Worm (Caenorhabditis elegans) whole organism, L4 larva: ENCODE measurements around the gene mrpl-18.
A peak's percentile ranks its signal among the peaks of the same experiment; 100 is the strongest.

ENCODE experiments used
- F26F4.8 ChIP-seq: fragments of 200-800 bp; sonication (Bioruptor generic); conservative IDR thresholded peaks from 2 replicates; pipeline ENCODE4 v1.3.6; 2022; ENCODE audit warnings: missing genetic modification characterization, missing compliant biosample characterization
- F37D6.2 ChIP-seq: sonication (generic microtip); optimal IDR thresholded peaks from 2 replicates; lab custom pipeline; 2016; ENCODE audit warnings: mild to moderate bottlenecking, missing genetic modification characterization, missing compliant biosample characterization
- F44E2.7 ChIP-seq: fragments of 200-800 bp; sonication (Bioruptor generic); IDR thresholded peaks from 2 replicates; pipeline ENCODE4 v2.1.2; 2022; ENCODE audit warnings: missing genetic modification characterization, missing compliant biosample characterization
- F49E8.2 ChIP-seq: sonication (generic microtip); optimal IDR thresholded peaks from 2 replicates; lab custom pipeline; 2016; ENCODE audit warnings: missing compliant biosample characterization, mild to moderate bottlenecking, missing genetic modification characterization, borderline replicate concordance
- T20F7.1 ChIP-seq: fragments of 200-800 bp; sonication (Bioruptor generic); optimal IDR thresholded peaks from 2 replicates; lab custom pipeline; 2018; ENCODE audit warnings: mild to moderate bottlenecking, missing genetic modification characterization, missing compliant biosample characterization
- T26A8.4 ChIP-seq: fragments of 200-800 bp; sonication (Bioruptor generic); IDR thresholded peaks from 2 replicates; pipeline ENCODE4 v1.3.6; 2022; ENCODE audit warnings: missing genetic modification characterization, missing compliant biosample characterization
- ZK546.5 ChIP-seq, 2 experiments: sonication (generic microtip); optimal IDR thresholded peaks; 2 replicates each; lab custom pipeline; 2017; ENCODE audit warnings: missing biosample characterization in 2 of 2, missing genetic modification characterization in 2 of 2
- aha-1 ChIP-seq: fragments of 150-350 bp; peaks from one replicate; lab custom pipeline; 2014; ENCODE audit warnings: missing biosample characterization, missing genetic modification characterization
- ama-1 ChIP-seq: fragments of 150-350 bp; optimal IDR thresholded peaks from 2 replicates; lab custom pipeline; 2014; ENCODE audit warnings: inconsistent platforms, mixed read lengths
- ceh-20 ChIP-seq: fragments of 200-800 bp; sonication (Bioruptor generic); IDR thresholded peaks from 2 replicates; pipeline ENCODE4 v1.3.6; 2022; ENCODE audit warnings: missing genetic modification reagents, missing genetic modification characterization, missing compliant biosample characterization
- ceh-32 ChIP-seq: sonication (generic microtip); optimal IDR thresholded peaks from 2 replicates; lab custom pipeline; 2016; ENCODE audit warnings: mild to moderate bottlenecking, missing genetic modification characterization, missing compliant biosample characterization; ENCODE audit not compliant: poor library complexity
- ceh-82 ChIP-seq: sonication (generic microtip); optimal IDR thresholded peaks from 2 replicates; lab custom pipeline; 2017; ENCODE audit warnings: missing biosample characterization, missing genetic modification characterization
- daf-16 ChIP-seq, 3 experiments: sonication (generic microtip); optimal IDR thresholded peaks; 2 replicates each; lab custom pipeline; 2016 to 2017; ENCODE audit warnings: missing genetic modification characterization in 3 of 3, missing genetic modification reagents in 3 of 3, mild to moderate bottlenecking in 2 of 3, missing compliant biosample characterization in 2 of 3, missing biosample characterization in 1 of 3, moderate library complexity in 1 of 3
- daf-8 ChIP-seq: fragments of 200-800 bp; sonication (Bioruptor generic); IDR thresholded peaks from 2 replicates; pipeline ENCODE4 v1.3.6; 2022; ENCODE audit warnings: missing genetic modification characterization, missing compliant biosample characterization
- dmd-6 ChIP-seq: fragments of 200-800 bp; sonication (Bioruptor generic); IDR thresholded peaks from 2 replicates; pipeline ENCODE4 v1.3.6; 2022; ENCODE audit warnings: missing genetic modification reagents, missing genetic modification characterization, missing compliant biosample characterization
- dve-1 ChIP-seq: sonication (generic microtip); optimal IDR thresholded peaks from 2 replicates; lab custom pipeline; 2017; ENCODE audit warnings: antibody characterized with exemption, mild to moderate bottlenecking, missing genetic modification characterization, missing compliant biosample characterization; ENCODE audit not compliant: insufficient read depth
- egl-43 ChIP-seq: fragments of 200-800 bp; sonication (Bioruptor generic); IDR thresholded peaks from 2 replicates; pipeline ENCODE4 v1.3.6; 2022; ENCODE audit warnings: missing genetic modification reagents, missing genetic modification characterization, missing compliant biosample characterization
- fkh-10 ChIP-seq: fragments of 150-350 bp; optimal IDR thresholded peaks from 2 replicates; lab custom pipeline; 2014; ENCODE audit warnings: missing biosample characterization, missing genetic modification reagents, missing genetic modification characterization
- gei-8 ChIP-seq: fragments of 200-800 bp; sonication (Bioruptor generic); optimal IDR thresholded peaks from 2 replicates; lab custom pipeline; 2018; ENCODE audit warnings: mild to moderate bottlenecking, missing genetic modification characterization, missing compliant biosample characterization
- hmg-1.1 ChIP-seq: fragments of 200-800 bp; sonication (Bioruptor generic); IDR thresholded peaks from 2 replicates; pipeline ENCODE4 v1.3.6; 2022; ENCODE audit warnings: missing genetic modification reagents, missing genetic modification characterization, missing compliant biosample characterization
- jun-1 ChIP-seq: fragments of 150-350 bp; optimal IDR thresholded peaks from 2 replicates; lab custom pipeline; 2014; ENCODE audit warnings: missing biosample characterization, missing genetic modification reagents, missing genetic modification characterization
- lin-39 ChIP-seq: fragments of 150-350 bp; optimal IDR thresholded peaks from 2 replicates; lab custom pipeline; 2014; ENCODE audit warnings: missing biosample characterization, missing genetic modification reagents, missing genetic modification characterization
- lsy-2 ChIP-seq, 2 experiments: fragments of 150-350 bp in 1 of 2; sonication (generic microtip) in 1 of 2; optimal IDR thresholded peaks; 2 replicates each; lab custom pipeline; 2014 to 2017; ENCODE audit warnings: missing biosample characterization in 2 of 2, missing genetic modification characterization in 2 of 2
- madf-5 ChIP-seq, 2 experiments: fragments of 200-800 bp; sonication (Bioruptor generic); IDR thresholded peaks; 2 replicates each; pipeline ENCODE4 v1.3.6; 2022; ENCODE audit warnings: missing compliant biosample characterization in 2 of 2, missing genetic modification characterization in 2 of 2
- mdt-29 ChIP-seq: fragments of 200-800 bp; sonication (Bioruptor generic); IDR thresholded peaks from 2 replicates; pipeline ENCODE4 v1.3.6; 2022; ENCODE audit warnings: missing genetic modification reagents, missing genetic modification characterization, missing compliant biosample characterization
- mep-1 ChIP-seq: fragments of 150-350 bp; sonication (generic microtip); optimal IDR thresholded peaks from 3 replicates; lab custom pipeline; 2014; ENCODE audit warnings: missing biosample characterization, missing genetic modification characterization
- mes-2 ChIP-seq: sonication (generic microtip); optimal IDR thresholded peaks from 2 replicates; lab custom pipeline; 2016; ENCODE audit warnings: missing genotype, mild to moderate bottlenecking, missing genetic modification characterization, missing compliant biosample characterization; ENCODE audit not compliant: poor library complexity, severe bottlenecking
- nhr-10 ChIP-seq: fragments of 150-350 bp; optimal IDR thresholded peaks from 2 replicates; lab custom pipeline; 2014; ENCODE audit warnings: missing biosample characterization, missing genetic modification characterization
- nhr-102 ChIP-seq: sonication (generic microtip); optimal IDR thresholded peaks from 2 replicates; lab custom pipeline; 2016; ENCODE audit warnings: mild to moderate bottlenecking, missing genetic modification characterization, moderate library complexity, missing compliant biosample characterization
- nhr-28 ChIP-seq: fragments of 150-350 bp; optimal IDR thresholded peaks from 2 replicates; lab custom pipeline; 2014; ENCODE audit warnings: missing biosample characterization, missing genetic modification characterization
- nhr-41 ChIP-seq: fragments of 200-800 bp; sonication (Bioruptor generic); IDR thresholded peaks from 2 replicates; pipeline ENCODE4 v1.3.6; 2022; ENCODE audit warnings: missing genetic modification reagents, missing genetic modification characterization, missing compliant biosample characterization
- nhr-48 ChIP-seq: sonication (generic microtip); optimal IDR thresholded peaks from 2 replicates; lab custom pipeline; 2016; ENCODE audit warnings: mild to moderate bottlenecking, missing genetic modification characterization, missing compliant biosample characterization
- nhr-6 ChIP-seq: fragments of 150-350 bp; optimal IDR thresholded peaks from 2 replicates; lab custom pipeline; 2014; ENCODE audit warnings: missing biosample characterization, missing genetic modification characterization
- nhr-77 ChIP-seq: fragments of 150-350 bp; optimal IDR thresholded peaks from 2 replicates; lab custom pipeline; 2014; ENCODE audit warnings: missing biosample characterization, missing genetic modification characterization
- saeg-2 ChIP-seq: fragments of 200-800 bp; sonication (Bioruptor generic); IDR thresholded peaks from 2 replicates; pipeline ENCODE4 v1.3.6; 2022; ENCODE audit warnings: missing genetic modification reagents, missing genetic modification characterization, missing compliant biosample characterization
- sdz-12 ChIP-seq: fragments of 200-800 bp; sonication (Bioruptor generic); optimal IDR thresholded peaks from 2 replicates; lab custom pipeline; 2018; ENCODE audit warnings: mild to moderate bottlenecking, missing genetic modification characterization, missing compliant biosample characterization
- skn-1 ChIP-seq: fragments of 150-350 bp; optimal IDR thresholded peaks from 2 replicates; lab custom pipeline; 2014; ENCODE audit warnings: missing biosample characterization, missing genetic modification characterization
- snpc-1.2 ChIP-seq: fragments of 200-800 bp; sonication (Bioruptor generic); IDR thresholded peaks from 2 replicates; pipeline ENCODE4 v1.3.6; 2022; ENCODE audit warnings: missing genetic modification reagents, missing genetic modification characterization, missing compliant biosample characterization
- snpc-4 ChIP-seq: fragments of 150-350 bp; optimal IDR thresholded peaks from 2 replicates; lab custom pipeline; 2014; ENCODE audit warnings: missing biosample characterization, missing genetic modification characterization
- spr-1 ChIP-seq: sonication (generic microtip); optimal IDR thresholded peaks from 2 replicates; lab custom pipeline; 2016; ENCODE audit warnings: mild to moderate bottlenecking, missing genetic modification characterization, missing compliant biosample characterization
- spr-3 ChIP-seq: fragments of 200-800 bp; sonication (Bioruptor generic); optimal IDR thresholded peaks from 2 replicates; lab custom pipeline; 2018; ENCODE audit warnings: mild to moderate bottlenecking, missing genetic modification characterization, missing compliant biosample characterization
- tra-1 ChIP-seq: fragments of 200-800 bp; sonication (Bioruptor generic); IDR thresholded peaks from 2 replicates; pipeline ENCODE4 v1.3.6; 2022; ENCODE audit warnings: missing genetic modification reagents, missing genetic modification characterization, missing compliant biosample characterization
- unc-39 ChIP-seq: sonication (generic microtip); optimal IDR thresholded peaks from 2 replicates; lab custom pipeline; 2017; ENCODE audit warnings: missing biosample characterization, missing genetic modification characterization
- unc-62 ChIP-seq, 3 experiments: fragments of 150-350 bp in 1 of 3; sonication (generic microtip); optimal IDR thresholded peaks in 2 of 3; peaks in 1 of 3; 1 replicate in 1 of 3; 2 replicates in 2 of 3; lab custom pipeline; 2014 to 2017; ENCODE audit warnings: missing biosample characterization in 3 of 3, missing genetic modification characterization in 3 of 3, missing genetic modification reagents in 3 of 3, missing genotype in 1 of 3
- vab-7 ChIP-seq: fragments of 200-800 bp; sonication (Bioruptor generic); IDR thresholded peaks from 2 replicates; pipeline ENCODE4 v1.3.6; 2022; ENCODE audit warnings: missing genetic modification reagents, missing genetic modification characterization, missing compliant biosample characterization
- zfp-2 ChIP-seq: sonication (generic microtip); optimal IDR thresholded peaks from 2 replicates; lab custom pipeline; 2016; ENCODE audit warnings: mild to moderate bottlenecking, missing genetic modification characterization, missing compliant biosample characterization
- zfp-3 ChIP-seq: fragments of 200-800 bp; sonication (Bioruptor generic); conservative IDR thresholded peaks from 2 replicates; pipeline ENCODE4 v1.3.6; 2022; ENCODE audit warnings: missing genetic modification reagents, missing genetic modification characterization, missing compliant biosample characterization

mrpl-18 gene

ce11 chrIII:8163788-8164423, 19.1 kb downstream of the mrpl-18 start, which contains the start of gene prp-8 (continued):
- TF ChIP-seq dve-1 (peak; percentile 92), skn-1 (tag; lab: Kevin White, UChicago) (no peak), hmg-1.1 (peak; percentile 76), spr-1 (tag; lab: Kevin White, UChicago) (peak; percentile 31), zfp-3 (0 out of 2 replicates have a peak, but pooled peaks have one; percentile 58), mep-1 (peak; percentile 90), nhr-6 (tag; lab: Kevin White, UChicago) (peak; percentile 89), nhr-48 (tag; lab: Kevin White, UChicago) (peak; percentile 16), egl-43 (GFP tag; lab: Robert Waterston, UW) (peak; percentile 53; the same call in 1 of the 2 replicates), fkh-10 (GFP tag; lab: Kevin White, UChicago) (peak; percentile 74), T26A8.4 (GFP tag; lab: Robert Waterston, UW) (peak; percentile 74), gei-8 (GFP tag; lab: Kevin White, UChicago) (no peak), nhr-102 (peak; percentile 20), nhr-41 (no peak), lin-39 (no peak), F44E2.7 (GFP tag; lab: Robert Waterston, UW) (no peak), nhr-10 (tag; lab: Kevin White, UChicago) (no peak)

DNA sequence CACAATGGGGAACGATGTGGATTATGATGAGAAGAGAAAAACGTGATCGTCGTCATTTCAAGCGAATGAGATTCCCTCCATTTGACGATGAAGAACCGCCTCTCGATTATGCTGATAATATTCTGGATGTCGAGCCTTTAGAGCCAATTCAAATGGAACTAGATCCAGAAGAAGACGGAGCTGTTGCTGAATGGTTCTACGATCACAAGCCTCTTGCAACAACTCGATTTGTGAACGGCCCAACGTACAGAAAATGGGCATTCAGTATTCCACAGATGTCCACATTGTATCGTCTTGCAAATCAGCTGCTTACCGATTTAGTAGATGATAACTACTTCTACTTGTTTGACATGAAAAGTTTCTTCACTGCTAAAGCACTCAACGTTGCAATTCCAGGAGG, 20.0 kb downstream of the mrpl-18 start:
- no peak for TF ChIP-seq hmg-1.1
- TF ChIP-seq aha-1 (tag; lab: Kevin White, UChicago), result peak; percentile 97

ce11 chrIII:8172609-8173133, 27.9 kb downstream of the mrpl-18 start:
- peak; percentile 21 for TF ChIP-seq ama-1 (lab: Kevin White, UChicago)
- no peak for TF ChIP-seq F26F4.8 (GFP tag; lab: Robert Waterston, UW)
- TF ChIP-seq tra-1 (GFP tag; lab: Robert Waterston, UW), result 0 out of 2 replicates have a peak, but pooled peaks have one; percentile 30
- TF ChIP-seq snpc-4 (tag; lab: Kevin White, UChicago), result no peak
- no peak for TF ChIP-seq madf-5 (GFP tag; IDR thresholded peaks at IDR 0.05; lab: Robert Waterston, UW)
- TF ChIP-seq zfp-2, result no peak
- 0 out of 2 replicates have a peak, but pooled peaks have one; percentile 38 for TF ChIP-seq ceh-20 (GFP tag; lab: Robert Waterston, UW)
- no peak for TF ChIP-seq F49E8.2 (tag; lab: Kevin White, UChicago)
- TF ChIP-seq daf-16 (GFP tag; optimal IDR thresholded peaks at IDR 0.05; lab: Kevin White, UChicago), result no peak
- no peak for TF ChIP-seq daf-16 (tag; optimal IDR thresholded peaks at IDR 0.05; lab: Kevin White, UChicago)
- no peak for TF ChIP-seq nhr-28 (tag; lab: Kevin White, UChicago)
- TF ChIP-seq nhr-77 (tag; lab: Kevin White, UChicago), result no peak
- TF ChIP-seq F37D6.2 (tag; lab: Kevin White, UChicago), result no peak
- TF ChIP-seq saeg-2 (GFP tag; lab: Robert Waterston, UW), result no peak
- TF ChIP-seq lsy-2 (tag; optimal IDR thresholded peaks at IDR 0.05; lab: Kevin White, UChicago), result peak in 1 of 2 experiments; percentile 7
- no peak for TF ChIP-seq unc-39
- TF ChIP-seq T20F7.1, result no peak
- no peak for TF ChIP-seq ZK546.5 (tag; optimal IDR thresholded peaks at IDR 0.05; lab: Kevin White, UChicago)
- no peak for TF ChIP-seq mdt-29 (GFP tag; lab: Robert Waterston, UW)
- TF ChIP-seq spr-3 (GFP tag; lab: Kevin White, UChicago), result no peak
- no peak for TF ChIP-seq hmg-1.1
- no peak for TF ChIP-seq jun-1
- no peak for TF ChIP-seq snpc-1.2 (GFP tag; lab: Robert Waterston, UW)
- no peak for TF ChIP-seq mes-2 (tag; lab: Kevin White, UChicago)
- TF ChIP-seq daf-8, result no peak
- peak in 1 of 2 experiments; percentile 72 for TF ChIP-seq unc-62 (GFP tag; optimal IDR thresholded peaks at IDR 0.05 in 1 of 2; lab: Kevin White, UChicago)
- TF ChIP-seq unc-62 (tag; optimal IDR thresholded peaks at IDR 0.05; lab: Kevin White, UChicago), result no peak
- 0 out of 2 replicates have a peak, but pooled peaks have one; percentile 12 for TF ChIP-seq dmd-6 (GFP tag; lab: Robert Waterston, UW)
- TF ChIP-seq sdz-12, result no peak
- TF ChIP-seq ceh-82 (tag; lab: Kevin White, UChicago), result no peak
- no peak for TF ChIP-seq vab-7
- no peak for TF ChIP-seq ceh-32 (tag; lab: Kevin White, UChicago)
- no peak for TF ChIP-seq nhr-41
